Fruit fly (Drosophila melanogaster) whole organism, wandering third instar larva: Measurements from ENCODE around the gene vanin-like.

ENCODE experiments used
- Abd-B ChIP-seq: fragments of >200 bp; optimal IDR thresholded peaks from 2 replicates; lab custom pipeline; 2017; ENCODE audit warnings: missing biosample characterization, missing genetic modification characterization
- CG32264 ChIP-seq: fragments of 200-800 bp; sonication (Bioruptor generic); optimal IDR thresholded peaks from 2 replicates; lab custom pipeline; 2016; ENCODE audit warnings: missing biosample characterization, missing genetic modification characterization
- CG9705 ChIP-seq: fragments of 200-800 bp; sonication (Bioruptor generic); optimal IDR thresholded peaks from 2 replicates; lab custom pipeline; 2018; ENCODE audit warnings: missing biosample characterization, mild to moderate bottlenecking, missing genetic modification characterization
- CrebA ChIP-seq: fragments of 200-800 bp; sonication (Bioruptor generic); optimal IDR thresholded peaks from 2 replicates; lab custom pipeline; 2016; ENCODE audit warnings: missing biosample characterization, mild to moderate bottlenecking, missing genetic modification characterization, borderline replicate concordance
- Dif ChIP-seq: fragments of 200-275, 200-300 bp; sonication (Bioruptor generic); optimal IDR thresholded peaks from 2 replicates; lab custom pipeline; 2018; ENCODE audit warnings: missing biosample characterization, missing genetic modification characterization; ENCODE audit not compliant: partially characterized antibody
- GATAd ChIP-seq: sonication (Bioruptor generic); optimal IDR thresholded peaks from 2 replicates; lab custom pipeline; 2016; ENCODE audit warnings: missing biosample characterization, missing genetic modification characterization
- HLH106 ChIP-seq: fragments of 200-800 bp; optimal IDR thresholded peaks from 3 replicates; lab custom pipeline; 2019; ENCODE audit warnings: missing biosample characterization, mild to moderate bottlenecking, missing genetic modification characterization, moderate library complexity
- Hnf4 ChIP-seq: fragments of 200-800 bp; sonication (Bioruptor generic); optimal IDR thresholded peaks from 2 replicates; lab custom pipeline; 2016; ENCODE audit warnings: missing biosample characterization, mild to moderate bottlenecking, missing genetic modification characterization
- Hr78 ChIP-seq: fragments of >200 bp; optimal IDR thresholded peaks from 2 replicates; lab custom pipeline; 2017; ENCODE audit warnings: missing biosample characterization, missing genetic modification characterization
- Hr83 ChIP-seq: fragments of 200-300 bp; sonication (Bioruptor generic); optimal IDR thresholded peaks from 2 replicates; lab custom pipeline; 2016; ENCODE audit warnings: missing biosample characterization, mild to moderate bottlenecking, missing genetic modification characterization, moderate library complexity; ENCODE audit not compliant: poor library complexity, severe bottlenecking
- Jra ChIP-seq: sonication (Bioruptor generic); optimal IDR thresholded peaks from 2 replicates; lab custom pipeline; 2016; ENCODE audit warnings: missing biosample characterization, missing genetic modification characterization
- Mio ChIP-seq: sonication (Bioruptor generic); optimal IDR thresholded peaks from 2 replicates; lab custom pipeline; 2016; ENCODE audit warnings: missing biosample characterization, missing genetic modification characterization
- Myc ChIP-seq: fragments of >200 bp; optimal IDR thresholded peaks from 2 replicates; lab custom pipeline; 2017
- N ChIP-seq: fragments of >200 bp; optimal IDR thresholded peaks from 2 replicates; lab custom pipeline; 2018; ENCODE audit warnings: missing biosample characterization, missing external identifiers, missing genetic modification characterization
- OdsH ChIP-seq: fragments of 200-800 bp; sonication (Bioruptor generic); optimal IDR thresholded peaks from 2 replicates; lab custom pipeline; 2016; ENCODE audit warnings: missing biosample characterization, mild to moderate bottlenecking, missing genetic modification characterization
- Rel ChIP-seq, 2 experiments: fragments of 200-800 bp; sonication (Bioruptor generic) in 1 of 2; optimal IDR thresholded peaks; 2 replicates in 1 of 2; 3 replicates in 1 of 2; lab custom pipeline; 2016 to 2019; ENCODE audit warnings: mild to moderate bottlenecking in 2 of 2, missing biosample characterization in 2 of 2, missing genetic modification characterization in 2 of 2, moderate library complexity in 1 of 2
- Sp1 ChIP-seq: fragments of 200-800 bp; sonication (Bioruptor generic); optimal IDR thresholded peaks from 3 replicates; lab custom pipeline; 2019; ENCODE audit warnings: missing biosample characterization, mild to moderate bottlenecking, missing genetic modification characterization, moderate library complexity
- Vsx2 ChIP-seq: fragments of 200-300, 225-300 bp; sonication (Bioruptor generic); optimal IDR thresholded peaks from 2 replicates; lab custom pipeline; 2018; ENCODE audit warnings: missing biosample characterization, missing genetic modification characterization; ENCODE audit not compliant: partially characterized antibody
- br ChIP-seq: fragments of 200-800 bp; sonication (Bioruptor generic); optimal IDR thresholded peaks from 2 replicates; lab custom pipeline; 2016; ENCODE audit warnings: missing biosample characterization, missing genetic modification characterization
- brk ChIP-seq: fragments of 200-800 bp; sonication (Bioruptor generic); optimal IDR thresholded peaks from 2 replicates; lab custom pipeline; 2016; ENCODE audit warnings: missing biosample characterization, mild to moderate bottlenecking, missing genetic modification characterization
- dl ChIP-seq, 2 experiments: fragments of 175-275, 200-275 bp in 1 of 2; fragments of 200-275 bp in 1 of 2; sonication (Bioruptor generic); optimal IDR thresholded peaks; lab custom pipeline; 2018; ENCODE audit warnings: mild to moderate bottlenecking in 2 of 2, missing biosample characterization in 2 of 2, missing genetic modification characterization in 2 of 2, moderate library complexity in 2 of 2; ENCODE audit not compliant: partially characterized antibody in 2 of 2, insufficient read depth in 1 of 2
- dmrt93B ChIP-seq: fragments of 200-800 bp; sonication (Bioruptor generic); optimal IDR thresholded peaks from 2 replicates; lab custom pipeline; 2018; ENCODE audit warnings: missing biosample characterization, mild to moderate bottlenecking, missing genetic modification characterization
- dsf ChIP-seq: sonication (Bioruptor generic); optimal IDR thresholded peaks from 2 replicates; lab custom pipeline; 2016; ENCODE audit warnings: missing biosample characterization, missing genetic modification characterization, borderline replicate concordance
- ey ChIP-seq: fragments of 200-800 bp; sonication (Bioruptor generic); optimal IDR thresholded peaks from 2 replicates; lab custom pipeline; 2016; ENCODE audit warnings: missing biosample characterization, missing genetic modification characterization
- h ChIP-seq: fragments of 200-800 bp; sonication (Bioruptor generic); optimal IDR thresholded peaks from 3 replicates; lab custom pipeline; 2016; ENCODE audit warnings: missing biosample characterization, mild to moderate bottlenecking, missing genetic modification characterization
- jim ChIP-seq: fragments of 175-275, 200-325 bp; sonication (Bioruptor generic); optimal IDR thresholded peaks from 2 replicates; lab custom pipeline; 2016; ENCODE audit warnings: missing biosample characterization, mild to moderate bottlenecking, missing genetic modification characterization
- lola ChIP-seq: fragments of >200 bp; optimal IDR thresholded peaks from 2 replicates; lab custom pipeline; 2017; ENCODE audit warnings: missing biosample characterization, missing genetic modification characterization
- pan ChIP-seq: fragments of >200 bp; optimal IDR thresholded peaks from 2 replicates; lab custom pipeline; 2017
- psq ChIP-seq: fragments of 200-800 bp; sonication (Bioruptor generic); optimal IDR thresholded peaks from 3 replicates; lab custom pipeline; 2017; ENCODE audit warnings: missing biosample characterization, mild to moderate bottlenecking, missing genetic modification characterization, moderate library complexity
- rgr ChIP-seq: fragments of 200-800 bp; sonication (Bioruptor generic); optimal IDR thresholded peaks from 3 replicates; lab custom pipeline; 2016; ENCODE audit warnings: missing biosample characterization, mild to moderate bottlenecking, missing genetic modification characterization
- sage ChIP-seq: fragments of 200-800 bp; sonication (Bioruptor generic); optimal IDR thresholded peaks from 2 replicates; lab custom pipeline; 2016; ENCODE audit warnings: missing biosample characterization, mild to moderate bottlenecking, missing genetic modification characterization
- sv ChIP-seq: fragments of 200-800 bp; sonication (Bioruptor generic); optimal IDR thresholded peaks from 3 replicates; lab custom pipeline; 2016; ENCODE audit warnings: missing biosample characterization, missing genetic modification characterization
- tai ChIP-seq: sonication (Bioruptor generic); optimal IDR thresholded peaks from 2 replicates; lab custom pipeline; 2016; ENCODE audit warnings: missing biosample characterization, missing genetic modification characterization
- woc ChIP-seq: sonication (Bioruptor generic); optimal IDR thresholded peaks from 2 replicates; lab custom pipeline; 2016; ENCODE audit warnings: missing biosample characterization, mild to moderate bottlenecking, missing genetic modification characterization

Gene vanin-like

DNA sequence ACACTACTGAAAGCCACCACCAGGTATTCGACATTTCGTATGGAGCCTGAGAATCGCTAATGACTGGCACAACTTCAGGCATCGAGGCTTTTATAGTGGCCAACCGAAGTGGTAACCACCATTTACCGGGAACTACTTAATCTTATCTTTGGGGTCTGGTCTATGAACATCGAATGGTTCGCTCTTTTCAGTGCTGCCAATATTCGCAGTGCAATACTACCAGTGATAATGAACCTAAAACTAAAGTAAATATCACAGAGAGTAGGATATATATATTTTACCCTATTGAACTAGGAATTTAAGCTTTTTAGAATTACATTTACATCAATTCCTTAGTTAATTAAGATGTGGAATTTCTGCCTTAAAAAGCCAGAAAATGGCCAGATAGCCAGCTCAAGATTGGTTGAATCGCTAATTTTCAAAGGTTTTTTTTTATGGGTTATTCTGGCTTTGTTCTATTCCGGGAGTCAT is at the start of gene vanin-like:
Gene vanin-like (minus strand): TSS at position 51 of the 471 bp plus-strand sequence.
- TF ChIP-seq Myc (lab: Kevin White, UChicago), result peak; percentile 25
- TF ChIP-seq dmrt93B (GFP tag; lab: Kevin White, UChicago), result no peak

DNA sequence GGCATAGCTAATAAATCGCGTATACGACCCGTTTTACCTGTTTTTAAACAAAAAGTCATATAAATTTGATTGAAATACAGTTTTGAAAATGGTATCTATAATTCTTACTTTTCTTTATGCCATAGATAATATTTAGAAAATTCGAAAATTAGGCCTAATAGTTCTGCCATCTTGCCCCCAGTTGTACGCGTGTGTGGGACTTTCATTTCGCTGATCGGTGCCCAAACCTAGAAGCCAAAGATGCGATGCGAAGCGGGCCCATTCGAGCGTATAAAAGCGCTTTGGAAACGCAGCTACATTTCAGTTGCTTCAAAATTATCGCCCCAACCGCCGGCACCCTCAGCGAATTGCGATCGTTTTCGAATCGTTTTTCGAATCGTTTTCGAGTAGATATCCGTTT is 34.7 kb upstream of the vanin-like start, which contains the start of gene CG14445:
Gene CG14445 (plus strand): TSS at position 301 of the 400 bp plus-strand sequence.
- no peak for TF ChIP-seq tai (GFP tag; lab: Kevin White, UChicago)
- no peak for TF ChIP-seq h (GFP tag; lab: Kevin White, UChicago)
- no peak for TF ChIP-seq CG32264 (GFP tag; lab: Kevin White, UChicago)
- no peak for TF ChIP-seq Jra (GFP tag; lab: Kevin White, UChicago)
- no peak for TF ChIP-seq dl (GFP tag; optimal IDR thresholded peaks at IDR 0.05; lab: Kevin White, UChicago; ENCODE audit: insufficient read depth in 1 of 2, partially characterized antibody in 2 of 2)
- no peak for TF ChIP-seq Sp1 (GFP tag; lab: Kevin White, UChicago)
- TF ChIP-seq Hr78, result no peak
- TF ChIP-seq br (GFP tag; lab: Kevin White, UChicago), result no peak
- no peak for TF ChIP-seq Abd-B (GFP tag; lab: Kevin White, UChicago)
- TF ChIP-seq Mio (GFP tag; lab: Kevin White, UChicago), result no peak
- no peak for TF ChIP-seq CG9705
- TF ChIP-seq rgr (GFP tag; lab: Kevin White, UChicago), result no peak
- no peak for TF ChIP-seq HLH106 (tag; lab: Kevin White, UChicago)

DNA sequence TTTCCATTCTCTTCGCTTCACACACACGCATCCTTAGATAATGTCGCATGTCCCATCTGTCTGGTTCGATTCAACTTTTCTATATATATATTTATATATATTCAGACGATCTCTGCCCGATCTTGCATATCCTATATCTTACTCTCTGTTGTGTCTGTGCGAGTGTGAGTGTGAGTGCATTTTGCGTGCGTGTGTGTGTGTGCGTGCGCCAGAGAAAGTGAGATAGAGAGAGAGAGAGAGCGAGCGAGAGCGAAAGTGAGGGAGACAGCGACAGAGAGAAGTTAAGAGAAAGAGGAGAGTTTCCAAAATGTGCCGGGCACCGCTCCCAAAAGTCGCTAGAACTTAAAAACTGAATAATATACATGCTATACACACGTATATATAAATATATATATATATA is 29.4 kb upstream of the vanin-like start:
- no peak for TF ChIP-seq CrebA
- no peak for TF ChIP-seq brk (GFP tag; lab: Kevin White, UChicago)
- TF ChIP-seq lola (GFP tag; lab: Kevin White, UChicago), result no peak
- TF ChIP-seq OdsH (GFP tag; lab: Kevin White, UChicago), result no peak
- TF ChIP-seq tai (GFP tag; lab: Kevin White, UChicago), result no peak
- no peak for TF ChIP-seq N (GFP tag; lab: Kevin White, UChicago)
- TF ChIP-seq Hr83 (GFP tag; lab: Kevin White, UChicago), result no peak
- TF ChIP-seq sv (GFP tag; lab: Kevin White, UChicago), result no peak
- no peak for TF ChIP-seq Vsx2 (GFP tag; lab: Kevin White, UChicago)
- TF ChIP-seq dsf (GFP tag; lab: Kevin White, UChicago), result no peak
- no peak for TF ChIP-seq Hr78
- TF ChIP-seq ey (GFP tag; lab: Kevin White, UChicago), result no peak
- TF ChIP-seq Jra (GFP tag; lab: Kevin White, UChicago), result no peak
- TF ChIP-seq pan, result no peak
- no peak for TF ChIP-seq br (GFP tag; lab: Kevin White, UChicago)

DNA sequence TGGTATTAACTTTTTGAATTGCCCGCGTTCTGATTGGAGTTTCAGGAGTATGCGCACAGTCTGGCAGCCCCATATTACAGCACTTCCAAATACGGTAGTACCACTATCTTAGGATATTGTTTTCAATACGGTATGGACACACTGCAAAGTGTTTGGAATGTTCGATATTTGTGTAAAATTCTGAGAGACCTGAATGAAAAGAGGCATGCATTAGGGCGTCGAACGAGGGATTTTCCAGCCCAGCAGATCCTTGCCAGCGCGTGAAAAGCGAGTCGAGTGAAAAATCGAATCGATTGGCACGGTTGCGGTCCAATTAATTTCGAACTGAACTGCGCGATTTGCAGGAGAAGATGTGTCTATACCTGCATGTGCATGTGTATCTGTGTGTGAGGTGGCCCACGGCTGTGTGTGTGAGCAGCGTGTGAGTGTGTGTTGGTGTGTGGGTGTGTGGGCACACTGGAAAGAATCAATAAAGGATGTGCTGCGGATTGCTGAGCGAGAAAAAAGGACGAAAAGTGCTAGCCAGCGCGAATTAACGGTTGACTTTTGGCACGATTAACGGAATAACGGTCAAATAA is 23.2 kb upstream of the vanin-like start, which contains the start of gene dtn:
Gene dtn (plus strand): TSS at position 176 of the 578 bp plus-strand sequence.
- no peak for TF ChIP-seq Hnf4 (GFP tag; lab: Kevin White, UChicago)
- TF ChIP-seq N (GFP tag; lab: Kevin White, UChicago), result peak; percentile 70

DNA sequence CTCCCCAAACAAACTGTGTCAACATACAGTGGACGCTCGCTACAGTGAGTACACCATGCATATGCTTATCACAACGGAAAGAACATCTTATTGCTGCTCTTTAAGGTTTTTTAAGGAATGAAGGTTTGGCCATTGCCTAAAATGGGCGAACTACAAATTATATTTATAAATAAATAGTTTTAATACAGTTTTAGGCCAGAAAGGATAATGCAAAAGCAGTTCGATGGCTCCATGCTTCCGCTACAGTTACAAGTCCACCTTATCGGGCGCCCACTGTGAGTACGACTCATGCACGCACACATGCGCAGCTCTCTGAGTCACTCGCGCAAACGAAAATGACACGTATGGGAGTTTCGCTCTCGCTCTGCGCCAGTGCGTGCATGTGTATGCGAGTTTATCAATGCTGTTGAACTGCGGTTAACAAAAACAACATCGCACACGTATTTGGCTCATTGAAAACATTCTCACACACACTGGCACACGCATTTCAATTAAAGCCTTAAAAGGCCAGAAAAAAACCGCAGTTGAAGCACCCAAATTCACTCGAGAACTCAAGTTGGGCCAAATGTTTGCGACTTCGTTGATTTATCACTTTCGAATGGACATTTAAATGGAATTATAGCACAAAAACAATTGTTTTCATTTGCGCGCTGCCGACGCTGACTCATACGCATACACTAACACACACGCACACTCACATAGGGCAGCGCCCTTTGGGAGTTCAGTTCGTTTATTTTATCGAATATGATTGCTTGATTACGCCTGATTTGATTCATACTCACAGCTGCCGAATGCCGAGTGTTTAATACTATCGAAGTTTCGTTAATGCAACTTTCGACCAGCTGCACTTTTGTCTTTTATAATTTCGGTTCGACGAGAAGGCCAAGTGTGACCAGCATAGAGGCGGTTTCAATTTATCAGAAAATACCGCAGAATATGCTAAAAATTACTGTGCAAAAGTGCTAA is 22.1 kb upstream of the vanin-like start, which contains the start of gene sqh:
Gene sqh (minus strand): TSS at position 916 of the 966 bp plus-strand sequence.
- TF ChIP-seq OdsH (GFP tag; lab: Kevin White, UChicago) (peak; percentile 90), GATAd (GFP tag; lab: Kevin White, UChicago) (no peak), brk (GFP tag; lab: Kevin White, UChicago) (peak; percentile 84), dl (GFP tag; optimal IDR thresholded peaks at IDR 0.05; lab: Kevin White, UChicago; ENCODE audit: insufficient read depth in 1 of 2, partially characterized antibody in 2 of 2) (no peak), sv (GFP tag; lab: Kevin White, UChicago) (peak; percentile 81), HLH106 (tag; lab: Kevin White, UChicago) (peak; percentile 90), Dif (peak; percentile 24), dsf (GFP tag; lab: Kevin White, UChicago) (no peak), Abd-B (GFP tag; lab: Kevin White, UChicago) (no peak), tai (GFP tag; lab: Kevin White, UChicago) (no peak), woc (GFP tag; lab: Kevin White, UChicago) (peak; percentile 90), N (GFP tag; lab: Kevin White, UChicago) (peak; percentile 26), jim (peak; percentile 27), dmrt93B (GFP tag; lab: Kevin White, UChicago) (peak; percentile 83), CrebA (no peak), Hr83 (GFP tag; lab: Kevin White, UChicago) (peak; percentile 66), psq (GFP tag; lab: Kevin White, UChicago) (peak; percentile 85), sage (GFP tag; lab: Kevin White, UChicago) (peak; percentile 83), Rel (GFP tag; optimal IDR thresholded peaks at IDR 0.05; lab: Kevin White, UChicago) (peak; percentile 79), Rel (tag; optimal IDR thresholded peaks at IDR 0.05; lab: Kevin White, UChicago) (peak; percentile 70), Vsx2 (GFP tag; lab: Kevin White, UChicago) (no peak), Mio (GFP tag; lab: Kevin White, UChicago) (peak; percentile 33), CG32264 (GFP tag; lab: Kevin White, UChicago) (peak; percentile 45), h (GFP tag; lab: Kevin White, UChicago) (peak; percentile 88), Sp1 (GFP tag; lab: Kevin White, UChicago) (peak; percentile 91), br (GFP tag; lab: Kevin White, UChicago) (peak; percentile 84)
